Fruit fly (Drosophila melanogaster): Measurements from ENCODE around the gene CG43208.

CG43208 gene

dm6 chr3R:13303126-13303525 lies at the start of gene CG43208:
Gene CG43208 (plus strand): TSS chr3R:13303426.
- TF ChIP-seq CTCF (optimal IDR thresholded peaks at IDR 0.05) (no peak), CG8478 (optimal IDR thresholded peaks at IDR 0.05) (no peak)

- TF ChIP-seq CTCF (optimal IDR thresholded peaks at IDR 0.05) (no peak), CG8478 (optimal IDR thresholded peaks at IDR 0.05) (no peak)
Measured at dm6 chr3R:13257110-13257509, 46.1 kb upstream of the CG43208 start.

- TF ChIP-seq CG8478 (optimal IDR thresholded peaks at IDR 0.05), result no peak
- no peak for TF ChIP-seq CTCF (optimal IDR thresholded peaks at IDR 0.05)
Measured at dm6 chr3R:13258696-13259567, 44.3 kb upstream of the CG43208 start, which contains the start of gene Ace. Gene Ace (minus strand): TSS chr3R:13259517.

dm6 chr3R:13260114-13260673 lies 43.0 kb upstream of the CG43208 start, which contains the start of gene CG11686:
Gene CG11686 (plus strand): TSS chr3R:13260356.
- no peak for TF ChIP-seq CG8478 (optimal IDR thresholded peaks at IDR 0.05)
- no peak for TF ChIP-seq CTCF (optimal IDR thresholded peaks at IDR 0.05)

DNA sequence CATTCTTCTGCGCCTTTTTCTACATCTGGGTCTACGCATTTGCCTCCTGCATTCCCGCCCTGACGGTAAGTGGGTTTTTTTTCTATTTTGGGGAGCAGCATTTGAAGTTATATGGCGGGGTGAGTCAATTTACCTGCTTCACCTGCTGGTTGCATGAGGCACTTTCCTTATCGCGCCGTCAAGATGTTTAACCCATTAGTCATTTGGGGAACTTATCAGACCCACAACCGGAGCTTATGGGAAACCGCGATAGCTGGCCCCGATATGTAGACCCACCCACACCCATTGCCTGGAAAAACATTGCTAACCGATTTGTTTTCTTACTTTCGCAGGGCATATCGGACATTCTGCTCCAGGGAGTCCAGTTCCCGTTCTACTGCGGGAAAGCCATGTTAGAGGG lies 41.5 kb upstream of the CG43208 start:
- TF ChIP-seq CTCF (optimal IDR thresholded peaks at IDR 0.05) (no peak), CG8478 (optimal IDR thresholded peaks at IDR 0.05) (no peak)

- TF ChIP-seq CG8478 (optimal IDR thresholded peaks at IDR 0.05), result no peak
- no peak for TF ChIP-seq CTCF (optimal IDR thresholded peaks at IDR 0.05)
Measured at dm6 chr3R:13264061-13264661, 39.1 kb upstream of the CG43208 start, which contains the start of gene Ravus. Gene Ravus (minus strand): TSS chr3R:13264061.

DNA sequence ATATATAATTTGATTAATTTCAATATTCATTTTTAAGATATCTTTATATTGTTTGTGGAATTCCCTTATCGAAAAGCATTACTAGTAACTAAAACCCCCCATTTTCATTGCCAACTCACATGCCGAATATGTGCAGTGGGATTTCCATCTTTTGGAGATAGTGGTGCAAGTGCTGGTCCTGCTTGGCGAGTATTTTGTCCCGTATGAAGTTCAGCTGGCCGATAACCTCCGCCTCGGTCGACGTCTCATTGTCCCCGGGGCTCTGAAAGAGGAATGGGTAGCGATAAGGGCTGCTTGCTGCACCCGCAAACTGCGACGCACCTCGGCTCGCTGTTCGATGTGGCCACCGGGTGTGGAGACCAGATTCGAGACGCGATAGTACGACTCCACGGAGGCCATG lies 32.6 kb upstream of the CG43208 start:
- no peak for TF ChIP-seq CTCF (optimal IDR thresholded peaks at IDR 0.05)
- TF ChIP-seq CG8478 (optimal IDR thresholded peaks at IDR 0.05), result no peak

- TF ChIP-seq CTCF (optimal IDR thresholded peaks at IDR 0.05) (no peak), CG8478 (optimal IDR thresholded peaks at IDR 0.05) (no peak)
Measured at dm6 chr3R:13271758-13272157, 31.5 kb upstream of the CG43208 start, which contains the start of gene TBC1D5. Gene TBC1D5 (minus strand): TSS chr3R:13272011.

- no peak for TF ChIP-seq CTCF (optimal IDR thresholded peaks at IDR 0.05)
- TF ChIP-seq CG8478 (optimal IDR thresholded peaks at IDR 0.05), result no peak
Measured at dm6 chr3R:13273462-13273861, 29.8 kb upstream of the CG43208 start.

- TF ChIP-seq CG8478 (optimal IDR thresholded peaks at IDR 0.05), result no peak
- TF ChIP-seq CTCF (optimal IDR thresholded peaks at IDR 0.05), result no peak
Measured at dm6 chr3R:13274257-13274796, 28.9 kb upstream of the CG43208 start.

dm6 chr3R:13275473-13275872 lies 27.8 kb upstream of the CG43208 start:
- TF ChIP-seq CTCF (optimal IDR thresholded peaks at IDR 0.05) (no peak), CG8478 (optimal IDR thresholded peaks at IDR 0.05) (no peak)

dm6 chr3R:13279419-13279818 lies 23.8 kb upstream of the CG43208 start, which contains the start of gene CG8630:
Gene CG8630 (plus strand): TSS chr3R:13279721.
- TF ChIP-seq CTCF (optimal IDR thresholded peaks at IDR 0.05) (no peak), CG8478 (optimal IDR thresholded peaks at IDR 0.05) (no peak)

- TF ChIP-seq CG8478 (optimal IDR thresholded peaks at IDR 0.05), result no peak
- no peak for TF ChIP-seq CTCF (optimal IDR thresholded peaks at IDR 0.05)
Measured at dm6 chr3R:13285110-13285509, 18.1 kb upstream of the CG43208 start.

dm6 chr3R:13286118-13286579 lies 17.1 kb upstream of the CG43208 start, which contains the start of gene CG15888:
Gene CG15888 (minus strand): TSS chr3R:13286529.
- TF ChIP-seq CTCF (optimal IDR thresholded peaks at IDR 0.05), result no peak
- no peak for TF ChIP-seq CG8478 (optimal IDR thresholded peaks at IDR 0.05)

dm6 chr3R:13288763-13289312 lies 14.4 kb upstream of the CG43208 start, which contains the start of gene apn:
Gene apn (minus strand): TSS chr3R:13288813.
- no peak for TF ChIP-seq CG8478 (optimal IDR thresholded peaks at IDR 0.05)
- no peak for TF ChIP-seq CTCF (optimal IDR thresholded peaks at IDR 0.05)

Measured in S2 (cell line).